Fruit fly (Drosophila melanogaster): ENCODE data around the gene CG4022.

Gene CG4022

DNA sequence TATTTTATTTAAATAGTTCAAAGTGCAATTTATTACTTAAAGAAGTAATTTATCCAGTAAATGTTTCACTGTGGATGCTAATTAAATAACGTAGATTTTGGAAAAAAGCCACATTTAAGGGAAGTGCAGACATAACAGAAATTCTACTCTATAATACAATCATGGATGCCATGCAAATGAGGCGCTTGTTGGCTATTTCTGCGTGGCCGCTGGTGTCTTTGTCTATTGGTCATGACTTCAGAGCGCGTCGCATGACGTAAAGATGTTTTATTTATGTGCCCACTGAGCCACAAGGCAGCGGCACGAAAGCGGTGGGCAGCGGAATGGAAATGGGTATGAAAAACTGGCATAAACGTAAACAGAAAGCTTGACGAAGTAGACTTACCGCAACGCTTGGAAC, 15.2 kb upstream of the CG4022 start (continued):
- no peak for TF ChIP-seq run (tag; optimal IDR thresholded peaks at IDR 0.05)
- no peak for TF ChIP-seq E2f1 (GFP tag; IDR thresholded peaks at IDR 0.05)
- TF ChIP-seq CG2199 (GFP tag; IDR thresholded peaks at IDR 0.05) = no peak
- no peak for TF ChIP-seq CG1603 (tag; optimal IDR thresholded peaks at IDR 0.05)
- TF ChIP-seq CG4328 (GFP tag; optimal IDR thresholded peaks at IDR 0.05) = peak; percentile 32
- no peak for TF ChIP-seq CG32767 (GFP tag; IDR thresholded peaks at IDR 0.05)
- no peak for TF ChIP-seq dimm (GFP tag; IDR thresholded peaks at IDR 0.05)
- TF ChIP-seq Meics (GFP tag; optimal IDR thresholded peaks at IDR 0.05) = no peak
- TF ChIP-seq Opbp (GFP tag; IDR thresholded peaks at IDR 0.05; ENCODE audit: partially characterized antibody) = no peak
- TF ChIP-seq CG10565 (GFP tag; optimal IDR thresholded peaks at IDR 0.05) = no peak
- peak; percentile 24; the same call in 1 of the 3 replicates for TF ChIP-seq CG11695 (GFP tag; IDR thresholded peaks at IDR 0.05)
- TF ChIP-seq Adf1 (GFP tag; IDR thresholded peaks at IDR 0.05) = no peak
- no peak for TF ChIP-seq gsb (GFP tag; IDR thresholded peaks at IDR 0.05)
- no peak for TF ChIP-seq HmgZ (tag; optimal IDR thresholded peaks at IDR 0.05)
- TF ChIP-seq CG30020 (tag; optimal IDR thresholded peaks at IDR 0.05) = no peak
- TF ChIP-seq gfzf (GFP tag; optimal IDR thresholded peaks at IDR 0.05) = no peak
- no peak for TF ChIP-seq CG6654 (GFP tag; optimal IDR thresholded peaks at IDR 0.05)
- TF ChIP-seq CG31388 (GFP tag; optimal IDR thresholded peaks at IDR 0.05) = no peak
- no peak for TF ChIP-seq jigr1 (GFP tag; IDR thresholded peaks at IDR 0.05)
- TF ChIP-seq Neu2 (GFP tag; optimal IDR thresholded peaks at IDR 0.05; ENCODE audit: borderline replicate concordance) = no peak
- no peak for TF ChIP-seq sna (GFP tag; IDR thresholded peaks at IDR 0.05; ENCODE audit: partially characterized antibody)
- peak; percentile 37 for TF ChIP-seq stwl (tag; optimal IDR thresholded peaks at IDR 0.05)
- no peak for TF ChIP-seq CG5180 (GFP tag; optimal IDR thresholded peaks at IDR 0.05)
- peak; percentile 42 for TF ChIP-seq Sox100B (GFP tag; optimal IDR thresholded peaks at IDR 0.05)
- no peak for TF ChIP-seq ind (GFP tag; optimal IDR thresholded peaks at IDR 0.05)
- no peak for TF ChIP-seq zf30C (GFP tag; optimal IDR thresholded peaks at IDR 0.05)
- no peak for TF ChIP-seq CG12155 (GFP tag; optimal IDR thresholded peaks at IDR 0.05)
- TF ChIP-seq ERR (GFP tag; optimal IDR thresholded peaks at IDR 0.05) = no peak
- no peak for TF ChIP-seq Dp (GFP tag; optimal IDR thresholded peaks at IDR 0.05)
- no peak for TF ChIP-seq Stat92E (GFP tag; optimal IDR thresholded peaks at IDR 0.05)
- no peak for TF ChIP-seq HHEX (GFP tag; optimal IDR thresholded peaks at IDR 0.05)
- TF ChIP-seq H15 (GFP tag; IDR thresholded peaks at IDR 0.05) = no peak
- TF ChIP-seq prd (optimal IDR thresholded peaks at IDR 0.05) = no peak
- TF ChIP-seq prd (GFP tag; IDR thresholded peaks at IDR 0.05) = no peak
- TF ChIP-seq Mrtf (GFP tag; IDR thresholded peaks at IDR 0.05) = no peak
- no peak for TF ChIP-seq Six4 (GFP tag; optimal IDR thresholded peaks at IDR 0.05)
- TF ChIP-seq pan (optimal IDR thresholded peaks at IDR 0.05) = no peak
- TF ChIP-seq pan (GFP tag; optimal IDR thresholded peaks at IDR 0.05 in 1 of 2, IDR thresholded peaks at IDR 0.05 in 1 of 2) = peak in 1 of 2 experiments; percentile 24
- peak; percentile 47 for TF ChIP-seq gem (tag; optimal IDR thresholded peaks at IDR 0.05)
- no peak for TF ChIP-seq CG3281 (GFP tag; optimal IDR thresholded peaks at IDR 0.05)
- no peak for TF ChIP-seq CG17802 (tag; optimal IDR thresholded peaks at IDR 0.05)
- no peak for TF ChIP-seq eve (GFP tag; optimal IDR thresholded peaks at IDR 0.05)
- TF ChIP-seq sisA (GFP tag; IDR thresholded peaks at IDR 0.05) = no peak
- TF ChIP-seq jing (GFP tag; optimal IDR thresholded peaks at IDR 0.05) = no peak
- TF ChIP-seq Xrp1 (GFP tag; IDR thresholded peaks at IDR 0.05) = peak; percentile 14; the same call in 1 of the 2 replicates
- peak; percentile 18; the same call in 1 of the 2 replicates for TF ChIP-seq lmd (GFP tag; IDR thresholded peaks at IDR 0.05)
- TF ChIP-seq vfl (GFP tag; optimal IDR thresholded peaks at IDR 0.05) = peak; percentile 12
- peak; percentile 37 for TF ChIP-seq Vsx1 (GFP tag; optimal IDR thresholded peaks at IDR 0.05)
- no peak for TF ChIP-seq Atf6 (GFP tag; IDR thresholded peaks at IDR 0.05)
- TF ChIP-seq CG4730 (GFP tag; IDR thresholded peaks at IDR 0.05) = no peak
- TF ChIP-seq Sox102F (GFP tag; optimal IDR thresholded peaks at IDR 0.05) = peak; percentile 32
- no peak for TF ChIP-seq CG6272 (GFP tag; IDR thresholded peaks at IDR 0.05)

Measured in whole organism, embryonic.